Worm (Caenorhabditis elegans) whole organism, mixed stage, embryonic: ENCODE results near the gene Y61A9LA.3.

Experiments used
- M03D4.4 ChIP-seq: sonication (generic microtip); optimal IDR thresholded peaks from 2 replicates; lab custom pipeline; 2017; ENCODE audit warnings: mild to moderate bottlenecking, missing genetic modification characterization, missing compliant biosample characterization
- bed-3 ChIP-seq: fragments of 200-800 bp; sonication (Bioruptor generic); optimal IDR thresholded peaks from 3 replicates; lab custom pipeline; 2018; ENCODE audit warnings: mild to moderate bottlenecking, missing genetic modification characterization, moderate library complexity, missing compliant biosample characterization
- blmp-1 ChIP-seq: fragments of 150-350 bp; optimal IDR thresholded peaks from 2 replicates; lab custom pipeline; 2014; ENCODE audit warnings: missing biosample characterization, missing genetic modification characterization
- ceh-39 ChIP-seq: fragments of 150-350 bp; optimal IDR thresholded peaks from 2 replicates; lab custom pipeline; 2014; ENCODE audit warnings: missing biosample characterization, missing genetic modification characterization
- ceh-43 ChIP-seq: fragments of 200-800 bp; sonication (Bioruptor generic); optimal IDR thresholded peaks from 2 replicates; lab custom pipeline; 2018; ENCODE audit warnings: mild to moderate bottlenecking, missing genetic modification characterization, moderate library complexity, missing compliant biosample characterization
- ceh-83 ChIP-seq: fragments of 200-800 bp; sonication (Bioruptor generic); optimal IDR thresholded peaks from 2 replicates; lab custom pipeline; 2018; ENCODE audit warnings: mild to moderate bottlenecking, missing genetic modification characterization, missing compliant biosample characterization
- ces-1 ChIP-seq: fragments of 150-350 bp; optimal IDR thresholded peaks from 2 replicates; lab custom pipeline; 2014; ENCODE audit warnings: missing biosample characterization, missing genetic modification reagents, missing genetic modification characterization
- cnd-1 ChIP-seq: fragments of 200-800 bp; sonication (Bioruptor generic); optimal IDR thresholded peaks from 2 replicates; lab custom pipeline; 2018; ENCODE audit warnings: mild to moderate bottlenecking, missing genetic modification characterization, missing compliant biosample characterization
- drap-1 ChIP-seq: fragments of 200-800 bp; sonication (Bioruptor generic); optimal IDR thresholded peaks from 3 replicates; lab custom pipeline; 2018; ENCODE audit warnings: mild to moderate bottlenecking, missing genetic modification characterization, missing compliant biosample characterization
- elt-1 ChIP-seq: sonication (generic microtip); optimal IDR thresholded peaks from 2 replicates; lab custom pipeline; 2017; ENCODE audit warnings: missing genetic modification characterization, mild to moderate bottlenecking, missing compliant biosample characterization, antibody characterized with exemption, moderate library complexity, borderline replicate concordance; ENCODE audit not compliant: insufficient read depth
- elt-3 ChIP-seq: fragments of 150-350 bp; optimal IDR thresholded peaks from 2 replicates; lab custom pipeline; 2014; ENCODE audit warnings: missing biosample characterization, missing genetic modification characterization
- ham-2 ChIP-seq: fragments of 200-800 bp; sonication (Bioruptor generic); optimal IDR thresholded peaks from 2 replicates; lab custom pipeline; 2018; ENCODE audit warnings: mild to moderate bottlenecking, missing genetic modification characterization, missing compliant biosample characterization
- hlh-1 ChIP-seq: fragments of 150-350 bp; optimal IDR thresholded peaks from 2 replicates; lab custom pipeline; 2014; ENCODE audit warnings: missing biosample characterization, missing genetic modification reagents, missing genetic modification characterization
- lin-13 ChIP-seq: fragments of 150-350 bp; optimal IDR thresholded peaks from 2 replicates; lab custom pipeline; 2014; ENCODE audit warnings: missing biosample characterization, missing genetic modification characterization
- lin-32 ChIP-seq: fragments of 200-800 bp; sonication (Bioruptor generic); optimal IDR thresholded peaks from 2 replicates; lab custom pipeline; 2018; ENCODE audit warnings: mild to moderate bottlenecking, missing genetic modification characterization, missing compliant biosample characterization
- lsy-2 ChIP-seq: fragments of 150-350 bp; optimal IDR thresholded peaks from 2 replicates; lab custom pipeline; 2014; ENCODE audit warnings: missing biosample characterization, missing genetic modification characterization
- mab-5 ChIP-seq: fragments of 150-350 bp; optimal IDR thresholded peaks from 2 replicates; lab custom pipeline; 2014; ENCODE audit warnings: missing biosample characterization, missing genetic modification characterization
- mep-1 ChIP-seq: fragments of 150-350 bp; optimal IDR thresholded peaks from 2 replicates; lab custom pipeline; 2017; ENCODE audit warnings: missing biosample characterization, missing genetic modification reagents, missing genetic modification characterization, inconsistent platforms
- mls-2 ChIP-seq: sonication (generic microtip); optimal IDR thresholded peaks from 2 replicates; lab custom pipeline; 2016; ENCODE audit warnings: mild to moderate bottlenecking, missing genetic modification characterization, moderate library complexity, missing compliant biosample characterization
- nhr-12 ChIP-seq: fragments of 150-350 bp; optimal IDR thresholded peaks from 2 replicates; lab custom pipeline; 2014; ENCODE audit warnings: missing biosample characterization, missing genetic modification characterization
- nhr-2 ChIP-seq: fragments of 150-350 bp; optimal IDR thresholded peaks from 2 replicates; lab custom pipeline; 2014; ENCODE audit warnings: missing biosample characterization, missing genetic modification characterization
- nhr-237 ChIP-seq: fragments of 150-350 bp; optimal IDR thresholded peaks from 2 replicates; lab custom pipeline; 2014; ENCODE audit warnings: missing biosample characterization, missing genetic modification characterization
- nhr-28 ChIP-seq: fragments of 150-350 bp; optimal IDR thresholded peaks from 2 replicates; lab custom pipeline; 2014; ENCODE audit warnings: missing biosample characterization, missing genetic modification characterization
- nhr-76 ChIP-seq: sonication (generic microtip); optimal IDR thresholded peaks from 2 replicates; lab custom pipeline; 2017; ENCODE audit warnings: missing biosample characterization, missing genetic modification characterization
- sem-2 ChIP-seq: fragments of 200-800 bp; sonication (Bioruptor generic); optimal IDR thresholded peaks from 2 replicates; lab custom pipeline; 2018; ENCODE audit warnings: mild to moderate bottlenecking, missing genetic modification characterization, missing compliant biosample characterization
- snpc-4 ChIP-seq: fragments of 150-350 bp; optimal IDR thresholded peaks from 2 replicates; lab custom pipeline; 2014; ENCODE audit warnings: missing biosample characterization, missing genetic modification characterization
- sptf-1 ChIP-seq: sonication (generic microtip); optimal IDR thresholded peaks from 2 replicates; lab custom pipeline; 2017; ENCODE audit warnings: mild to moderate bottlenecking, missing genetic modification characterization, moderate library complexity, missing compliant biosample characterization
- unc-120 ChIP-seq: sonication (generic microtip); optimal IDR thresholded peaks from 2 replicates; lab custom pipeline; 2017; ENCODE audit warnings: missing genetic modification characterization, missing compliant biosample characterization; ENCODE audit not compliant: poor library complexity, severe bottlenecking
- unc-39 ChIP-seq: fragments of 150-350 bp; optimal IDR thresholded peaks from 2 replicates; lab custom pipeline; 2014; ENCODE audit warnings: missing biosample characterization, missing genetic modification characterization
- unc-62 ChIP-seq: fragments of 150-350 bp; optimal IDR thresholded peaks from 2 replicates; lab custom pipeline; 2014; ENCODE audit warnings: missing biosample characterization, missing genetic modification reagents, missing genetic modification characterization
- ztf-11 ChIP-seq: fragments of 150-350 bp; optimal IDR thresholded peaks from 2 replicates; lab custom pipeline; 2014; ENCODE audit warnings: missing biosample characterization, missing genetic modification characterization

Y61A9LA.3 gene

ce11 chrV:4570833-4571232 is at the start of gene Y61A9LA.3:
Gene Y61A9LA.3, plus strand, starts transcription at chrV:4571133.
- TF ChIP-seq cnd-1 (tag; lab: Kevin White, UChicago) (no peak), nhr-12 (tag; lab: Kevin White, UChicago) (no peak), ham-2 (GFP tag; lab: Kevin White, UChicago) (no peak), ces-1 (GFP tag; lab: Kevin White, UChicago) (no peak), ztf-11 (no peak), lin-13 (tag; lab: Kevin White, UChicago) (no peak), unc-39 (tag; lab: Kevin White, UChicago) (no peak), nhr-28 (tag; lab: Kevin White, UChicago) (no peak), ceh-39 (tag; lab: Kevin White, UChicago) (no peak), sem-2 (GFP tag; lab: Kevin White, UChicago) (no peak), drap-1 (no peak), nhr-2 (tag; lab: Kevin White, UChicago) (no peak), snpc-4 (tag; lab: Kevin White, UChicago) (no peak), lin-32 (GFP tag; lab: Kevin White, UChicago) (no peak), unc-120 (tag; lab: Kevin White, UChicago) (no peak), mep-1 (no peak), mab-5 (no peak), hlh-1 (no peak), sptf-1 (no peak)
- TF ChIP-seq, all 35 proteins: peak for 0

ce11 chrV:4523312-4523711 is 47.6 kb upstream of the Y61A9LA.3 start:
- TF ChIP-seq unc-120 (tag; lab: Kevin White, UChicago) (no peak), nhr-28 (tag; lab: Kevin White, UChicago) (no peak), ces-1 (GFP tag; lab: Kevin White, UChicago) (no peak)

ce11 chrV:4523844-4524243 is 47.1 kb upstream of the Y61A9LA.3 start:
- TF ChIP-seq mab-5 (no peak), nhr-2 (tag; lab: Kevin White, UChicago) (no peak), mls-2 (tag; lab: Kevin White, UChicago) (no peak), mep-1 (no peak), hlh-1 (peak; percentile 93), unc-120 (tag; lab: Kevin White, UChicago) (peak; percentile 23), nhr-76 (no peak), nhr-12 (tag; lab: Kevin White, UChicago) (no peak), cnd-1 (tag; lab: Kevin White, UChicago) (peak; percentile 15), lin-32 (GFP tag; lab: Kevin White, UChicago) (no peak), lsy-2 (tag; lab: Kevin White, UChicago) (no peak)

- TF ChIP-seq ceh-43 (GFP tag; lab: Kevin White, UChicago) = no peak
- TF ChIP-seq M03D4.4 (tag; lab: Kevin White, UChicago) = no peak
- no peak for TF ChIP-seq bed-3
- TF ChIP-seq ces-1 (GFP tag; lab: Kevin White, UChicago) = no peak
- no peak for TF ChIP-seq nhr-76
- no peak for TF ChIP-seq lsy-2 (tag; lab: Kevin White, UChicago)
- TF ChIP-seq unc-39 (tag; lab: Kevin White, UChicago) = no peak
- no peak for TF ChIP-seq elt-1 (tag; lab: Kevin White, UChicago)
- no peak for TF ChIP-seq unc-62 (GFP tag; lab: Kevin White, UChicago)
- TF ChIP-seq mab-5 = no peak
- TF ChIP-seq nhr-237 (tag; lab: Kevin White, UChicago) = no peak
- TF ChIP-seq elt-3 (tag; lab: Kevin White, UChicago) = no peak
- TF ChIP-seq lin-13 (tag; lab: Kevin White, UChicago) = no peak
- no peak for TF ChIP-seq ceh-39 (tag; lab: Kevin White, UChicago)
- TF ChIP-seq hlh-1 = no peak
- TF ChIP-seq ceh-83 (GFP tag; lab: Kevin White, UChicago) = no peak
- TF ChIP-seq blmp-1 (tag; lab: Kevin White, UChicago) = no peak
- TF ChIP-seq ztf-11 = no peak
- TF ChIP-seq nhr-28 (tag; lab: Kevin White, UChicago) = no peak
Measured at ce11 chrV:4524327-4524726, 46.6 kb upstream of the Y61A9LA.3 start.

- TF ChIP-seq ces-1 (GFP tag; lab: Kevin White, UChicago) (no peak), drap-1 (no peak), ztf-11 (no peak), M03D4.4 (tag; lab: Kevin White, UChicago) (no peak), mls-2 (tag; lab: Kevin White, UChicago) (no peak), lin-13 (tag; lab: Kevin White, UChicago) (no peak), elt-1 (tag; lab: Kevin White, UChicago) (no peak), ceh-83 (GFP tag; lab: Kevin White, UChicago) (no peak), nhr-28 (tag; lab: Kevin White, UChicago) (no peak), mep-1 (no peak), mab-5 (no peak), ham-2 (GFP tag; lab: Kevin White, UChicago) (no peak), elt-3 (tag; lab: Kevin White, UChicago) (no peak)
Measured at ce11 chrV:4525106-4525505, 45.8 kb upstream of the Y61A9LA.3 start.
